Worm (Caenorhabditis elegans) whole organism, midembryonic: Measurements from ENCODE around the gene fip-2.

Source experiments
- T22C8.4 ChIP-seq: fragments of 200-800 bp; sonication (Bioruptor generic); IDR thresholded peaks from 2 replicates; pipeline ENCODE4 v1.3.6; 2022; ENCODE audit warnings: missing genetic modification characterization, missing compliant biosample characterization
- cog-1 ChIP-seq: sonication (generic microtip); optimal IDR thresholded peaks from 2 replicates; lab custom pipeline; 2016; ENCODE audit warnings: missing genetic modification characterization, missing compliant biosample characterization
- flt-1 ChIP-seq: fragments of 200-800 bp; sonication (Bioruptor generic); IDR thresholded peaks from 2 replicates; pipeline ENCODE4 v1.3.6; 2022; ENCODE audit warnings: missing genetic modification characterization, missing compliant biosample characterization
- klf-2 ChIP-seq: fragments of 200-800 bp; sonication (Bioruptor generic); conservative IDR thresholded peaks from 2 replicates; pipeline ENCODE4 v1.3.6; 2022; ENCODE audit warnings: missing genetic modification reagents, missing genetic modification characterization, missing compliant biosample characterization
- med-1 ChIP-seq: sonication (generic microtip); optimal IDR thresholded peaks from 2 replicates; lab custom pipeline; 2017; ENCODE audit warnings: missing genetic modification characterization, mild to moderate bottlenecking, missing compliant biosample characterization, antibody characterized with exemption, missing genetic modification reagents; ENCODE audit not compliant: insufficient read depth
- ref-1 ChIP-seq: fragments of 200-800 bp; sonication (Bioruptor generic); conservative IDR thresholded peaks from 2 replicates; pipeline ENCODE4 v1.3.6; 2022; ENCODE audit warnings: missing genetic modification reagents, missing genetic modification characterization, missing compliant biosample characterization
- tab-1 ChIP-seq: fragments of 200-800 bp; sonication (Bioruptor generic); IDR thresholded peaks from 2 replicates; pipeline ENCODE4 v1.3.6; 2022; ENCODE audit warnings: missing genetic modification characterization, missing compliant biosample characterization
- ztf-23 ChIP-seq: fragments of 200-800 bp; sonication (Bioruptor generic); IDR thresholded peaks from 2 replicates; pipeline ENCODE4 v1.3.6; 2022; ENCODE audit warnings: missing genetic modification reagents, missing genetic modification characterization, missing compliant biosample characterization
- ztf-29 ChIP-seq: fragments of 200-800 bp; sonication (Bioruptor generic); IDR thresholded peaks from 2 replicates; pipeline ENCODE4 v1.3.6; 2022; ENCODE audit warnings: missing genetic modification reagents, missing genetic modification characterization, missing compliant biosample characterization

Gene fip-2

DNA sequence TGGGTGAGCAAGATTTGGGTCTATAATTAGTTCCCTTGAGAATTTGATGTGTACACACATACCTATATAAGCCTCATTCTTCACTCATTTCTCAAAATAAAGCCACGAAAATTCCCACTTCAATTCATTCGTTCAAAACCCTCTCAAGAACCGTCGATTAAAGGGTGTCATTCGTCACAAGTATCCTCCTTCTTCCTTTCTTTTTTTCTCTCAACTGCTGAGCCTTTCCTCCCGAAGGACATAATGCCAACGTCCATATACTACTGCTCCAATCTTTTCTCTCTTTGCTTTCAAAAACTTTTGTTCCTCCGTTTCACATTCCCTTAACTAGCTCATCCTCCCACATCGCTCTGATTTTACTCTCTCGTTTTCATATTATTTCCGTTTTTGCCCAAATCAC is 24.4 kb downstream of the fip-2 start, which contains the start of gene T27E4.1:
Gene T27E4.1, plus strand, starts transcription at position 137 of the 400 bp plus-strand sequence.
- TF ChIP-seq ref-1 (GFP tag; lab: Robert Waterston, UW) (no peak), med-1 (no peak), T22C8.4 (GFP tag; lab: Robert Waterston, UW) (no peak), klf-2 (GFP tag; lab: Robert Waterston, UW) (no peak), cog-1 (tag; lab: Kevin White, UChicago) (no peak), ztf-23 (GFP tag; lab: Robert Waterston, UW) (no peak), flt-1 (GFP tag; lab: Robert Waterston, UW) (no peak), ztf-29 (GFP tag; lab: Robert Waterston, UW) (no peak), tab-1 (no peak)

DNA sequence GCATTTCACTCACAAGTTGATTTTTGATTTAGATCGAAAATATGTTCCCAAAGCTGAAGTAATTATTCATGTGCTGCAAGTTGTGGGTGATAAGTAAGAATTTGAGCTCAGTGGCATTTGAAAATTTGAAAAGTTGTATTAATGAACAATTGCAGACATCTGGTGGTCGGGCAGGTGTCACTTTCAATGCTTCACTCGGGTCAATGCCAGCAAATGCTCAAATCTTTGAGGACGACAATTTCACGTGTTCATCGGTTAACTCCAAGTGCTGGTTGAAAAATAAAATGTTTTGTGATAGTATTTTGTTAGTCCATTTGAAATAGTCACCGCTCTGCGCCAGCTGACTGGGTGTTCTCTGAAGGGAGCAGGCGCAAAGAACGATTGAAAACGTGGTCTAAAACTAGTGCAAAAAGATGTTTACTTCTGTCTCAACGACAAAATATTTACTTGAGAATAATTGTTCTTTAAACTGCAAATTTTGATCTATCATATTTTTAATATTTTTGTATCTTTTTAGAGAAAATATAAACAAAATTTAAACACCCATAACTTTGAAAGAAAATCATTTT is 26.4 kb downstream of the fip-2 start:
- TF ChIP-seq T22C8.4 (GFP tag; lab: Robert Waterston, UW), result no peak
- TF ChIP-seq ztf-23 (GFP tag; lab: Robert Waterston, UW), result no peak
- TF ChIP-seq klf-2 (GFP tag; lab: Robert Waterston, UW), result no peak
- TF ChIP-seq ref-1 (GFP tag; lab: Robert Waterston, UW), result no peak
- TF ChIP-seq cog-1 (tag; lab: Kevin White, UChicago), result no peak
- TF ChIP-seq med-1, result no peak
- no peak for TF ChIP-seq tab-1
- TF ChIP-seq ztf-29 (GFP tag; lab: Robert Waterston, UW), result no peak

DNA sequence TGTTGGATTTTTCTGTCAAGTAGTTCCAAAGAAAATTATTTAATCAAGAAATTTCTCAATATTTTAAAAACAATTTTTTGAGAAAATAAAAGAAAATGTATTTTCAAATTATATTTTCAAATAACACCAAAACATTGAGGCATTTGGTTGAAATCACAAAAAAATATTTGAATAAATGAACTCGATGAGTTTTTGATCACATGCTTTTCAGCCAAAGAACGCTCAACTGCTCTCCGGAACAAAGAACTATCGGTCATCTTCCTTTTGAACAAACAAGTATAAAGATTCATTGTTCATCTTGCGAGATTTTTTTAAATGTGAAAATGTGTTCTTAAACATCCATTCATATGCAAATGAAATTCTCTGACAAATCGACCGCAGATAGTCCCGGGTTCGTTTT is 27.2 kb downstream of the fip-2 start:
- TF ChIP-seq ztf-23 (GFP tag; lab: Robert Waterston, UW), result no peak
- no peak for TF ChIP-seq tab-1
- TF ChIP-seq klf-2 (GFP tag; lab: Robert Waterston, UW), result no peak
- TF ChIP-seq cog-1 (tag; lab: Kevin White, UChicago), result no peak
- TF ChIP-seq med-1, result no peak
- no peak for TF ChIP-seq flt-1 (GFP tag; lab: Robert Waterston, UW)
- no peak for TF ChIP-seq T22C8.4 (GFP tag; lab: Robert Waterston, UW)
- TF ChIP-seq ref-1 (GFP tag; lab: Robert Waterston, UW), result no peak
- no peak for TF ChIP-seq ztf-29 (GFP tag; lab: Robert Waterston, UW)

DNA sequence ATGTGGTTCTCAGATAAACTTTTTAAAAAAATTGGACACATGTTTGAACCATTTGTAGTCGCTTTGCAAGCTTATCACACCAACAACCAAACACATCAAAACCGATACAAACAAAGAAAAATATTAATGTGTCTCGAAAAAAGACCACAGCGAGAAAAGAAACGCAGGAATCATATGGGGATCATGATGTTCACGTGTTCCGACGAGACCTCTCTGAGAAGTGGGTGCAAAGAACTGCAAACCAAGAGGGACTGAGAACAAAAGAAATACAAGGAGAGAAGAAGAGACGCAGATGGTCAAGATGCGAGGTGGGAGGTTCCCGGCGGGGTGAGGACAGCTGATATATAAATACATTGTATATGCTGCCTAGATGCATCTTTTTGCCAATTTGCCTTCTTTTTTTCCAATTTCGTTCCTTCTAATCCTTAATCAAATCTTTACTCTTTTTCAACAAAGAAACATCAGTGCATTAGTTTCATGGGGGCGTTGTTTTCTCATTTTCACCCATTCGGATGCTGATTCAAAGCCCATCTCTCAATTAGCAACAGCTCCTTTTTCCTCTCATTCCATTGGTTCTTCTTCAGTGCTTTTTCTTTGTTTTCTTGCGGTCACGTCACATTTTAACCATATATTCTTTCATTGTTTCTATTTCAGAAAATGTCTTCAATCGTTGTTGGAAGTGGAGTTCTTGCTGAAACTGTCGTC is 28.0 kb downstream of the fip-2 start, which contains the start of gene F21C10.10:
Gene F21C10.10, plus strand, starts transcription at position 655 of the 705 bp plus-strand sequence.
- TF ChIP-seq flt-1 (GFP tag; lab: Robert Waterston, UW), result 0 out of 2 replicates have a peak, but pooled peaks have one; percentile 8
- no peak for TF ChIP-seq ztf-29 (GFP tag; lab: Robert Waterston, UW)
- TF ChIP-seq cog-1 (tag; lab: Kevin White, UChicago), result peak; percentile 68

DNA sequence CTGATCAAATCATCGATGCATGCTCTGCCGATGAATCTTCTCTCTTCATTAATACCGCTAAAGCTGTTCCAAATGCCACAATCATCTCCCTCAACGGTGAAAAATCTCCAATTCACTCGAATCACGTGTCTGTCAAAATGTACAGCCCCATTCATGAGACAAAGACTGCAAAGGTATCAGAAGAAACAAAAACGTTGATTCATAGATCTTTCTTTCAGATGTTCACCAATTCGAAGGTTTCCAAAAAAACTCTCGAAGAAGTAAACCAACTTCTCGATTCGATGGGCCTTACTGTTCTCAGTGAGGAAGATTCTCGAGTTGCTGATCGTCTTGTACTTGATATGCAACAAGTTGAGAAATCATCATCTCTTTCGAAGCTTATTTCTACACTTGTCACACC is 28.9 kb downstream of the fip-2 start:
- TF ChIP-seq ztf-29 (GFP tag; lab: Robert Waterston, UW) (no peak), tab-1 (no peak), T22C8.4 (GFP tag; lab: Robert Waterston, UW) (no peak), cog-1 (tag; lab: Kevin White, UChicago) (no peak), klf-2 (GFP tag; lab: Robert Waterston, UW) (no peak), med-1 (no peak), ref-1 (GFP tag; lab: Robert Waterston, UW) (no peak), ztf-23 (GFP tag; lab: Robert Waterston, UW) (no peak), flt-1 (GFP tag; lab: Robert Waterston, UW) (no peak)

DNA sequence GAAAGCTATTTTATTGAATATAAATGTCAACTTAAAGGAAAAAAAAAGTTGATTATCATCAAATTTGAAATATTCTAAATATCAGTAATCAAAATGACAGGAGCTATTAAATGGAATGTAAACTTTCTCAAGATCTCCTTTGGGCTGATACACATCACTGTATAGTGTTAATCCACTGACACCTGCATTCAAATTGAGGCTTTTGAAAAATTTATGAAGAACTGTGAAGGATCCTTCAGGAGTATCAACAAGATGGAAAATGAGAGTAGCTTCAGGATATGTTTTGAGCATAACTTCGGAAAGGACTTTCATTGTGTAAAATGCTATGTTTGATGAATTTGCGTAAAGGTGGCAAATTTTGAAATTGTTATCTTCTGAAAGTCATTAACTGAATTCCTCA is 29.4 kb downstream of the fip-2 start:
- TF ChIP-seq med-1 (no peak), ref-1 (GFP tag; lab: Robert Waterston, UW) (no peak), ztf-23 (GFP tag; lab: Robert Waterston, UW) (no peak), ztf-29 (GFP tag; lab: Robert Waterston, UW) (no peak), tab-1 (no peak), klf-2 (GFP tag; lab: Robert Waterston, UW) (no peak), flt-1 (GFP tag; lab: Robert Waterston, UW) (no peak), cog-1 (tag; lab: Kevin White, UChicago) (no peak), T22C8.4 (GFP tag; lab: Robert Waterston, UW) (no peak)

DNA sequence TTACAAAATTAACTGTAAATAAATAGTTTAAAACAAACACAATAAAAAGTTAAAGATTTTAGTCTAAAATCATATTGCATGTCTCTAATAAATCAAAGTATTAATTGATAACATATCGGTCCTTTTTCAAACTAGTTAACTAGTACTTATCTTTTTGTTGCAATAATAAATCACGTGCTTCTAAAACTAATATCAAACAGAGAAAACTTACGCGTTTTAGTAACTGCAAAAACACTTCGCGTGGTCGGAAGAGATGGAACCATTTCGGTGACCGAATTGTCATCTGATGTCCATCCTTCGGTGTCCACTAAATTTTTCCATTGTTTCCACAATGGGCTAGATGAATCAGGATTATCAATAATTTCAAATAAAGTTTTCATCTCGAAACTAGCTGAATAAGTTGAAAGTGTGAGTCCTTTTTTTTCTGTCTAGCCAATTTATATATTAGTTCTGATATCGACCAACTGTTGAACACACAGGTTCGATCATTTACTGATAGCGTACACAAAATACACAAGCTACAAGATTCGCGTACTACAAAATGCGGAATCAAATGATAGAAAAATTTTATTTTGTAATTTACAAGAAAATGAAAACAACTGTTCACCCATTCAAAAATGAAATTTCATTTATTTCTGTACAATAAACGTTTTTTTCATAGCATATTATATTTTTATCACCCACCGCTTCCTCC is 30.6 kb downstream of the fip-2 start, which contains the start of gene F21C10.9:
Gene F21C10.9, minus strand, starts transcription at position 417 of the 694 bp plus-strand sequence.
- TF ChIP-seq tab-1 (no peak), klf-2 (GFP tag; lab: Robert Waterston, UW) (no peak), T22C8.4 (GFP tag; lab: Robert Waterston, UW) (no peak)

DNA sequence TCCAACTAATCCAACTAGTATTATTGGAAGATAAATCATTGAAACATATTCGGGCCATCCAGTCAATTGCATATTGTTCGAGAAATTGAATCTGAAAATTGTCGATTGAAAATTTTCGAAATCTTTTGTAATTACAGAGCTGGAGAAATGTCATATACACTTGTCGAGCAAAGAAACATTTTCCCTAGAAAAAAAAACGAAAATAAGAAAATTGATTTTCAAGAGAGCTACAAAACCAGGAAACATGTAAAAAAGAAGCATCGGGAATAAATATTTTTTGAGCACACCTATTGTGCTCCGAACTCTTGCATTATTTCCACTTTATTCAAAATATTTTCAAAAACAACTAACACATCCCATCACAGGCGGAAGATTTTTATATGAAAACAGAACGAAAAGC is 33.3 kb downstream of the fip-2 start, which contains the start of gene frpr-6:
Gene frpr-6, minus strand, starts transcription at position 101 of the 400 bp plus-strand sequence.
- TF ChIP-seq ztf-23 (GFP tag; lab: Robert Waterston, UW), result no peak
- TF ChIP-seq ztf-29 (GFP tag; lab: Robert Waterston, UW), result no peak
- no peak for TF ChIP-seq klf-2 (GFP tag; lab: Robert Waterston, UW)
- no peak for TF ChIP-seq flt-1 (GFP tag; lab: Robert Waterston, UW)
- TF ChIP-seq cog-1 (tag; lab: Kevin White, UChicago), result no peak
- TF ChIP-seq med-1, result no peak
- TF ChIP-seq T22C8.4 (GFP tag; lab: Robert Waterston, UW), result no peak
- TF ChIP-seq ref-1 (GFP tag; lab: Robert Waterston, UW), result no peak

DNA sequence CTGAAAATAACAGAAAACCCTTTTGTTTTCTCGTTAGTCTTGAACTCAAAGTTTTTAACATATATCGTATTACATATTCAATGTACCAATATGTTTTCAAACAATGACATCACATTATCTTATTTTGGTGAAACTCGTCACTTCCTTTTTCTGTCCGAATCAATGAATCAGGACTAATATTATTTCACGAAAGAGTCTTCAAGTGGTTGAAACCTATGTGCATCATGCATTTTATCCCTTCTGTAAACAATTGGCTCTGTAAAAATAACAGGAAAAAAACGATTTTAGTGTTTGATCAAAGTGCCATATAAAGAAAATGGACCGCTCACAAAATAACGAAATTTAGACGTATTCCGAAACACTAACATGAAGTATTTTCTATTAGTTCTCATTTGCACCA is 40.4 kb downstream of the fip-2 start, which contains the start of gene F21C10.18:
Gene F21C10.18, plus strand, starts transcription at position 301 of the 400 bp plus-strand sequence.
- TF ChIP-seq ztf-29 (GFP tag; lab: Robert Waterston, UW) (no peak), med-1 (no peak), T22C8.4 (GFP tag; lab: Robert Waterston, UW) (no peak), klf-2 (GFP tag; lab: Robert Waterston, UW) (no peak), flt-1 (GFP tag; lab: Robert Waterston, UW) (no peak), tab-1 (no peak), ztf-23 (GFP tag; lab: Robert Waterston, UW) (no peak), cog-1 (tag; lab: Kevin White, UChicago) (no peak), ref-1 (GFP tag; lab: Robert Waterston, UW) (no peak)
